Fruit fly (Drosophila melanogaster): ENCODE results near the gene per.

Gene per

DNA sequence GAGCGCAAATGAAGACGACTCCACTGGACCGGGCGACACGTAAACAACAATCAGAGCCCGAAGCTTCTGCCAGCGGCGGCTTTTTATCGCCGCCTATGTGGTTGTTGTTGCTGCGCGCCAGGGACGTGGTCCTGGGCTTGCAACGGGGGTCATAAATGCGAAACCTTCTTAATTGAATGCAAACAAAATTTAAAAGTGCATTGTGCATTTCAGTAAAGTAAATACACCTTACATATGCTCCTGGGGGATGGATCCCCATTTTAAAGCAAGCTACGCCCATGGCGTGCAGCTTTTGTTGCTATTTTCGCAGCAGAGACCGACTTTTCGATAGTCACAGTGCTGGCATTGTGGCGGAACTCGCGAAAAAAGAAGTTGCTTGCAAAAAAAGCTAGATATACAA is 18.3 kb downstream of the per start, which contains the start of gene Ugalt (continued):
- TF ChIP-seq CG4820 (GFP tag; optimal IDR thresholded peaks at IDR 0.05) (peak; percentile 100), HmgD (GFP tag; optimal IDR thresholded peaks at IDR 0.05) (peak; percentile 100), eve (GFP tag; optimal IDR thresholded peaks at IDR 0.05) (peak in 1 of 2 experiments; percentile 85), ase (GFP tag; IDR thresholded peaks at IDR 0.05) (peak; percentile 100), CG2129 (GFP tag; IDR thresholded peaks at IDR 0.05; ENCODE audit: partially characterized antibody) (no peak), sens-2 (GFP tag; IDR thresholded peaks at IDR 0.05) (peak; percentile 100), CG9727 (GFP tag; optimal IDR thresholded peaks at IDR 0.05) (peak; percentile 100), CG4854 (GFP tag; optimal IDR thresholded peaks at IDR 0.05) (peak; percentile 100), Taf1 (GFP tag; IDR thresholded peaks at IDR 0.05) (peak; percentile 100), hkb (optimal IDR thresholded peaks at IDR 0.05) (no peak), hkb (GFP tag; IDR thresholded peaks at IDR 0.05) (peak; percentile 100), HLH54F (GFP tag; optimal IDR thresholded peaks at IDR 0.05) (peak; percentile 100), CG14050 (GFP tag; IDR thresholded peaks at IDR 0.05) (peak; percentile 100), CG12391 (tag; optimal IDR thresholded peaks at IDR 0.05) (peak; percentile 100), Awh (GFP tag; IDR thresholded peaks at IDR 0.05) (peak; percentile 100), trem (tag; optimal IDR thresholded peaks at IDR 0.05) (peak; percentile 98), mam (GFP tag; optimal IDR thresholded peaks at IDR 0.05) (peak; percentile 100), croc (GFP tag; conservative IDR thresholded peaks at IDR 0.05) (peak; percentile 100), Tbp (GFP tag; optimal IDR thresholded peaks at IDR 0.05) (no peak), CG11696 (GFP tag; IDR thresholded peaks at IDR 0.05) (peak; percentile 100), Gug (GFP tag; IDR thresholded peaks at IDR 0.05) (peak; percentile 100), lab (GFP tag; optimal IDR thresholded peaks at IDR 0.05) (peak; percentile 100), gro (GFP tag; optimal IDR thresholded peaks at IDR 0.05) (peak; percentile 100), jigr1 (GFP tag; IDR thresholded peaks at IDR 0.05) (peak; percentile 100), CG14710 (tag; optimal IDR thresholded peaks at IDR 0.05) (peak; percentile 99), CG4282 (GFP tag; optimal IDR thresholded peaks at IDR 0.05) (peak; percentile 100), Vsx1 (GFP tag; optimal IDR thresholded peaks at IDR 0.05) (peak; percentile 99), Hr39 (optimal IDR thresholded peaks at IDR 0.05) (no peak), lola (GFP tag; optimal IDR thresholded peaks at IDR 0.05) (peak in 1 of 3 experiments; percentile 100), Xbp1 (GFP tag; optimal IDR thresholded peaks at IDR 0.05) (peak; percentile 100), Myb (GFP tag; optimal IDR thresholded peaks at IDR 0.05) (peak; percentile 99), NFAT (GFP tag; IDR thresholded peaks at IDR 0.05) (peak; percentile 100), Deaf1 (tag; optimal IDR thresholded peaks at IDR 0.05) (peak; percentile 95), CG12744 (GFP tag; optimal IDR thresholded peaks at IDR 0.05) (peak; percentile 100), Asciz (GFP tag; optimal IDR thresholded peaks at IDR 0.05) (peak; percentile 100), CG18599 (GFP tag; optimal IDR thresholded peaks at IDR 0.05) (peak; percentile 100), bigmax (GFP tag; optimal IDR thresholded peaks at IDR 0.05) (peak; percentile 94), ci (GFP tag; IDR thresholded peaks at IDR 0.05) (peak; percentile 100), nmo (GFP tag; optimal IDR thresholded peaks at IDR 0.05) (peak; percentile 100), Nf-YA (GFP tag; IDR thresholded peaks at IDR 0.05) (peak; percentile 100), CG30403 (GFP tag; optimal IDR thresholded peaks at IDR 0.05) (peak; percentile 100), az2 (GFP tag; optimal IDR thresholded peaks at IDR 0.05) (peak; percentile 100), CG32767 (GFP tag; IDR thresholded peaks at IDR 0.05) (peak; percentile 100), fd102C (GFP tag; optimal IDR thresholded peaks at IDR 0.05) (peak; percentile 97), Nf-YB (GFP tag; optimal IDR thresholded peaks at IDR 0.05) (peak; percentile 94), CG8359 (GFP tag; optimal IDR thresholded peaks at IDR 0.05; ENCODE audit: borderline replicate concordance) (peak; percentile 98), CG8924 (tag; optimal IDR thresholded peaks at IDR 0.05) (peak; percentile 100), Max (GFP tag; optimal IDR thresholded peaks at IDR 0.05) (peak; percentile 100), Hey (tag; optimal IDR thresholded peaks at IDR 0.05) (peak; percentile 100), ken (GFP tag; IDR thresholded peaks at IDR 0.05) (peak; percentile 100)

All from whole organism, embryonic.